Worm (Caenorhabditis elegans) whole organism, L1 larva: ENCODE results near the gene dnj-22.

Experiments used
- C04F5.9 ChIP-seq: sonication (generic microtip); optimal IDR thresholded peaks from 2 replicates; lab custom pipeline; 2016; ENCODE audit warnings: missing genetic modification characterization, missing compliant biosample characterization
- C16A3.4 ChIP-seq: fragments of 150-350 bp; optimal IDR thresholded peaks from 2 replicates; lab custom pipeline; 2014; ENCODE audit warnings: missing biosample characterization, missing genetic modification characterization
- C34B4.2 ChIP-seq: sonication (generic microtip); optimal IDR thresholded peaks from 2 replicates; lab custom pipeline; 2017; ENCODE audit warnings: mild to moderate bottlenecking, missing genetic modification characterization, missing compliant biosample characterization
- F16B12.6 ChIP-seq: fragments of 150-350 bp; optimal IDR thresholded peaks from 2 replicates; lab custom pipeline; 2014; ENCODE audit warnings: missing biosample characterization, missing genetic modification characterization
- alr-1 ChIP-seq: fragments of 200-800 bp; sonication (Bioruptor generic); optimal IDR thresholded peaks from 2 replicates; lab custom pipeline; 2018; ENCODE audit warnings: borderline replicate concordance, mild to moderate bottlenecking, missing genetic modification characterization, missing compliant biosample characterization
- aly-2 ChIP-seq: fragments of 150-350 bp; optimal IDR thresholded peaks from 2 replicates; lab custom pipeline; 2014; ENCODE audit warnings: missing biosample characterization, missing genetic modification characterization
- blmp-1 ChIP-seq: fragments of 150-350 bp; optimal IDR thresholded peaks from 2 replicates; lab custom pipeline; 2014; ENCODE audit warnings: missing biosample characterization, missing genetic modification characterization
- ceh-82 ChIP-seq, 3 experiments: fragments of 150-350 bp in 1 of 3; sonication (generic microtip) in 2 of 3; optimal IDR thresholded peaks; 2 replicates each; lab custom pipeline; 2014 to 2017; ENCODE audit warnings: missing biosample characterization in 3 of 3, missing genetic modification characterization in 3 of 3
- ceh-90 ChIP-seq: sonication (generic microtip); optimal IDR thresholded peaks from 2 replicates; lab custom pipeline; 2016; ENCODE audit warnings: missing genetic modification characterization, missing compliant biosample characterization
- ces-1 ChIP-seq: fragments of 150-350 bp; optimal IDR thresholded peaks from 2 replicates; lab custom pipeline; 2014; ENCODE audit warnings: missing biosample characterization, missing genetic modification reagents, missing genetic modification characterization
- dpl-1 ChIP-seq, 3 experiments: fragments of 150-350 bp in 2 of 3; sonication (generic microtip) in 1 of 3; optimal IDR thresholded peaks; 2 replicates each; lab custom pipeline; 2014 to 2017; ENCODE audit warnings: missing biosample characterization in 3 of 3, missing genetic modification characterization in 3 of 3, missing genetic modification reagents in 3 of 3
- dsc-1 ChIP-seq: sonication (generic microtip); optimal IDR thresholded peaks from 2 replicates; lab custom pipeline; 2016; ENCODE audit warnings: mild to moderate bottlenecking, missing genetic modification characterization, missing compliant biosample characterization
- egl-13 ChIP-seq: sonication (generic microtip); optimal IDR thresholded peaks from 2 replicates; lab custom pipeline; 2016; ENCODE audit warnings: missing genotype, missing genetic modification reagents, missing genetic modification characterization, missing compliant biosample characterization
- egl-27 ChIP-seq, 2 experiments: fragments of 150-350 bp in 1 of 2; sonication (generic microtip); optimal IDR thresholded peaks; 3 replicates each; lab custom pipeline; 2017 to 2018; ENCODE audit warnings: missing biosample characterization in 2 of 2, missing genetic modification characterization in 2 of 2, missing genetic modification reagents in 2 of 2
- elt-2 ChIP-seq: sonication (generic microtip); optimal IDR thresholded peaks from 2 replicates; lab custom pipeline; 2016; ENCODE audit warnings: missing genetic modification characterization, mild to moderate bottlenecking, inconsistent platforms, missing compliant biosample characterization, missing genetic modification reagents
- elt-3 ChIP-seq, 6 experiments: fragments of 150-350 bp in 1 of 6; sonication (generic microtip); optimal IDR thresholded peaks; 2 replicates each; lab custom pipeline; 2017 to 2018; ENCODE audit warnings: missing biosample characterization in 6 of 6, missing genetic modification characterization in 6 of 6, inconsistent platforms in 1 of 6
- fkh-10 ChIP-seq: sonication (generic microtip); optimal IDR thresholded peaks from 2 replicates; lab custom pipeline; 2017; ENCODE audit warnings: missing biosample characterization, missing genetic modification reagents, missing genetic modification characterization
- fkh-8 ChIP-seq: sonication (generic microtip); optimal IDR thresholded peaks from 2 replicates; lab custom pipeline; 2016; ENCODE audit warnings: mild to moderate bottlenecking, missing genetic modification characterization, missing compliant biosample characterization
- fos-1 ChIP-seq: fragments of 150-350 bp; optimal IDR thresholded peaks from 2 replicates; lab custom pipeline; 2014; ENCODE audit warnings: missing biosample characterization, missing genetic modification characterization
- grh-1 ChIP-seq: fragments of 200-800 bp; sonication (Bioruptor generic); IDR thresholded peaks from 2 replicates; pipeline ENCODE4 v1.3.6; 2022; ENCODE audit warnings: missing genetic modification reagents, missing genetic modification characterization, missing compliant biosample characterization
- hlh-4 ChIP-seq: sonication (generic microtip); optimal IDR thresholded peaks from 2 replicates; lab custom pipeline; 2016; ENCODE audit warnings: mild to moderate bottlenecking, missing genetic modification characterization, missing compliant biosample characterization
- irx-1 ChIP-seq: sonication (generic microtip); optimal IDR thresholded peaks from 2 replicates; lab custom pipeline; 2016; ENCODE audit warnings: missing genetic modification characterization, missing compliant biosample characterization
- isw-1 ChIP-seq: fragments of 200-800 bp; sonication (Bioruptor generic); IDR thresholded peaks from 2 replicates; pipeline ENCODE4 v1.3.6; 2022; ENCODE audit warnings: missing genetic modification characterization, missing compliant biosample characterization
- lin-13 ChIP-seq: fragments of 150-350 bp; optimal IDR thresholded peaks from 2 replicates; lab custom pipeline; 2014; ENCODE audit warnings: missing biosample characterization, missing genetic modification reagents, missing genetic modification characterization
- lin-14 ChIP-seq: fragments of 200-800 bp; sonication (Bioruptor generic); optimal IDR thresholded peaks from 2 replicates; lab custom pipeline; 2018; ENCODE audit warnings: mild to moderate bottlenecking, missing genetic modification characterization, moderate library complexity, missing compliant biosample characterization
- lin-15B ChIP-seq: fragments of 150-350 bp; sonication (generic microtip); optimal IDR thresholded peaks from 3 replicates; lab custom pipeline; 2014; ENCODE audit warnings: missing biosample characterization, missing genetic modification characterization
- lin-35 ChIP-seq, 2 experiments: fragments of 150-350 bp; optimal IDR thresholded peaks; 2 replicates each; lab custom pipeline; 2014; ENCODE audit warnings: missing biosample characterization in 2 of 2, missing genetic modification characterization in 2 of 2, missing genetic modification reagents in 2 of 2
- lir-3 ChIP-seq: sonication (generic microtip); optimal IDR thresholded peaks from 2 replicates; lab custom pipeline; 2016; ENCODE audit warnings: mild to moderate bottlenecking, missing genetic modification characterization, moderate library complexity, missing compliant biosample characterization; ENCODE audit not compliant: poor library complexity
- mab-9 ChIP-seq: fragments of 200-800 bp; sonication (Bioruptor generic); IDR thresholded peaks from 2 replicates; pipeline ENCODE4 v1.3.6; 2022; ENCODE audit warnings: missing genetic modification reagents, missing genetic modification characterization, missing compliant biosample characterization
- mep-1 ChIP-seq: fragments of 150-350 bp; optimal IDR thresholded peaks from 2 replicates; lab custom pipeline; 2014; ENCODE audit warnings: missing biosample characterization, missing genetic modification characterization
- nhr-11 ChIP-seq: fragments of 150-350 bp; optimal IDR thresholded peaks from 2 replicates; lab custom pipeline; 2014; ENCODE audit warnings: missing biosample characterization, missing genetic modification characterization
- nhr-12 ChIP-seq: sonication (generic microtip); optimal IDR thresholded peaks from 2 replicates; lab custom pipeline; 2017; ENCODE audit warnings: missing biosample characterization, missing genetic modification characterization
- nhr-20 ChIP-seq: sonication (generic microtip); optimal IDR thresholded peaks from 2 replicates; lab custom pipeline; 2016; ENCODE audit warnings: mild to moderate bottlenecking, missing genetic modification characterization, missing compliant biosample characterization
- nhr-237 ChIP-seq: fragments of 150-350 bp; optimal IDR thresholded peaks from 2 replicates; lab custom pipeline; 2014; ENCODE audit warnings: missing biosample characterization, missing genetic modification characterization
- nhr-71 ChIP-seq: sonication (generic microtip); optimal IDR thresholded peaks from 2 replicates; lab custom pipeline; 2016; ENCODE audit warnings: mild to moderate bottlenecking, missing genetic modification characterization, moderate library complexity, missing compliant biosample characterization
- nhr-76 ChIP-seq: sonication (generic microtip); optimal IDR thresholded peaks from 2 replicates; lab custom pipeline; 2017; ENCODE audit warnings: missing biosample characterization, missing genetic modification characterization
- nhr-77 ChIP-seq: fragments of 150-350 bp; optimal IDR thresholded peaks from 2 replicates; lab custom pipeline; 2014; ENCODE audit warnings: missing biosample characterization, missing genetic modification characterization
- nhr-85 ChIP-seq: sonication (generic microtip); peaks from one replicate; lab custom pipeline; 2016; ENCODE audit warnings: missing genetic modification characterization, inconsistent platforms, missing compliant biosample characterization
- nhr-90 ChIP-seq: sonication (generic microtip); optimal IDR thresholded peaks from 2 replicates; lab custom pipeline; 2016; ENCODE audit warnings: mild to moderate bottlenecking, missing genetic modification characterization, missing compliant biosample characterization; ENCODE audit not compliant: poor library complexity
- pax-3 ChIP-seq: fragments of 200-800 bp; sonication (Bioruptor generic); optimal IDR thresholded peaks from 2 replicates; lab custom pipeline; 2018; ENCODE audit warnings: mild to moderate bottlenecking, missing genetic modification characterization, moderate library complexity, missing compliant biosample characterization
- pqm-1 ChIP-seq: sonication (generic microtip); optimal IDR thresholded peaks from 3 replicates; lab custom pipeline; 2017; ENCODE audit warnings: missing biosample characterization, missing genetic modification characterization
- rnt-1 ChIP-seq: sonication (generic microtip); optimal IDR thresholded peaks from 2 replicates; lab custom pipeline; 2016; ENCODE audit warnings: mild to moderate bottlenecking, missing genetic modification characterization, moderate library complexity, missing compliant biosample characterization
- skn-1 ChIP-seq: fragments of 150-350 bp; optimal IDR thresholded peaks from 2 replicates; lab custom pipeline; 2014; ENCODE audit warnings: missing biosample characterization, missing genetic modification characterization
- snu-23 ChIP-seq: sonication (generic microtip); optimal IDR thresholded peaks from 2 replicates; lab custom pipeline; 2016; ENCODE audit warnings: missing genetic modification characterization, missing compliant biosample characterization
- sox-4 ChIP-seq: sonication (generic microtip); optimal IDR thresholded peaks from 2 replicates; lab custom pipeline; 2016; ENCODE audit warnings: missing genetic modification characterization, missing compliant biosample characterization
- tbx-2 ChIP-seq: sonication (generic microtip); optimal IDR thresholded peaks from 2 replicates; lab custom pipeline; 2016; ENCODE audit warnings: missing genetic modification characterization, missing compliant biosample characterization
- tlp-1 ChIP-seq: fragments of 150-350 bp; optimal IDR thresholded peaks from 2 replicates; lab custom pipeline; 2014; ENCODE audit warnings: missing biosample characterization, missing genetic modification characterization
- unc-130 ChIP-seq: fragments of 150-350 bp; optimal IDR thresholded peaks from 2 replicates; lab custom pipeline; 2017; ENCODE audit warnings: missing biosample characterization, missing genetic modification characterization, inconsistent platforms
- xbp-1 ChIP-seq: sonication (generic microtip); optimal IDR thresholded peaks from 2 replicates; lab custom pipeline; 2016; ENCODE audit warnings: missing genetic modification characterization, missing compliant biosample characterization
- zip-4 ChIP-seq: fragments of 200-800 bp; sonication (Bioruptor generic); optimal IDR thresholded peaks from 2 replicates; lab custom pipeline; 2018; ENCODE audit warnings: mild to moderate bottlenecking, missing genetic modification characterization, moderate library complexity, missing compliant biosample characterization
- ztf-11 ChIP-seq, 2 experiments: sonication (generic microtip); optimal IDR thresholded peaks; 2 replicates each; lab custom pipeline; 2016 to 2017; ENCODE audit warnings: missing genetic modification characterization in 2 of 2, missing biosample characterization in 1 of 2, missing compliant biosample characterization in 1 of 2

Gene dnj-22

DNA sequence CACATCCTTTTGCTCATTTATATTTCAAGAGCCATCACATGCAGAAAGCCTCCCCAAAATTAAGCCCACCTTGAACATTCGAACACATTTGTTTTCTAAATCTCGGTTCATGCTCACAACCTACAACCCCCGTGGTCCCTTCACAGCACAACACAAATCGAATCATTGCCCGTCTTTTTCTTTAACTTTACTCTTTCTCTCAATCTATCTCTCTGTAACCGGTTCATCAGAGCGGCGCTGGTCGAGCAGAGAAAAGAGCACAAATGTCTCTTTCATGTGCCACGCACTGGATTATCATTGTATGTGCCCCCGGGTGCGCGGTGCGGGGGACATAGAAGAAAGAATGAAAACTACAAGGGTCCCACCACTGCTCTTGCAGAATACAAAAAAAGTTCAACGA is 26.6 kb downstream of the dnj-22 start (continued):
- TF ChIP-seq C16A3.4 (tag; lab: Kevin White, UChicago) (no peak), fkh-10 (GFP tag; lab: Kevin White, UChicago) (peak; percentile 2), pax-3 (no peak), aly-2 (tag; lab: Kevin White, UChicago) (no peak), alr-1 (no peak), xbp-1 (tag; lab: Kevin White, UChicago) (no peak), nhr-90 (tag; lab: Kevin White, UChicago) (no peak), nhr-237 (no peak), rnt-1 (tag; lab: Kevin White, UChicago) (peak; percentile 6), lin-15B (tag; lab: Kevin White, UChicago) (no peak), mep-1 (peak; percentile 1), dsc-1 (tag; lab: Kevin White, UChicago) (peak; percentile 23), ztf-11 (tag; optimal IDR thresholded peaks at IDR 0.05; lab: Kevin White, UChicago) (no peak), fkh-8 (tag; lab: Kevin White, UChicago) (no peak)

DNA sequence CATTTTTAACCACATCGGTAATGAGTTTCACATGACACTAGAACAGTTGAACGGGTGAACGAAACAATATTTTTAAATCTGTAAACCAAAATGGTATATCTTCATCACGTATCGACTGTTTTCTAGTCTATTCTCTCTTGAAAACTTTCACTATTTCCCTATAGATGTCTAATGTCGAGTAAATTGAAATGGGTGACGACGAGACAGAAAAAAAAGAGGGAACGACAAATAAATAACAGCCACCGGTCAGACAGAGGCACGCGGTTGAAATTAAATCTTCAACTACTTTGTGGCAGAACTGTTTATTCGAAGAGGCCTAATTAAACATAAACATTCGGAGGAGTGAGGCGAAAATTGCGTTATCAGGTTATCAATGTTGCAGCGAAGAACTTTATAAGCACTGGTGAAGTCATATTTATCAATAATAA is 27.5 kb downstream of the dnj-22 start:
- no peak for TF ChIP-seq nhr-77 (tag; lab: Kevin White, UChicago)
- TF ChIP-seq dpl-1 (GFP tag; optimal IDR thresholded peaks at IDR 0.05; lab: Kevin White, UChicago), result no peak
- no peak for TF ChIP-seq sox-4 (tag; lab: Kevin White, UChicago)
- TF ChIP-seq fos-1, result no peak
- peak; percentile 32 for TF ChIP-seq nhr-20 (tag; lab: Kevin White, UChicago)
- TF ChIP-seq elt-3 (tag; optimal IDR thresholded peaks at IDR 0.05; lab: Kevin White, UChicago), result peak in 1 of 6 experiments; percentile 41
- peak; percentile 69 for TF ChIP-seq blmp-1 (tag; lab: Kevin White, UChicago)
- no peak for TF ChIP-seq nhr-12 (tag; lab: Kevin White, UChicago)
- no peak for TF ChIP-seq pqm-1 (tag; lab: Kevin White, UChicago)
- TF ChIP-seq tbx-2, result no peak
- no peak for TF ChIP-seq ztf-11 (tag; optimal IDR thresholded peaks at IDR 0.05; lab: Kevin White, UChicago)
- no peak for TF ChIP-seq lir-3 (tag; lab: Kevin White, UChicago)
- no peak for TF ChIP-seq isw-1 (GFP tag; lab: Robert Waterston, UW)
- TF ChIP-seq lin-35 (GFP tag; optimal IDR thresholded peaks at IDR 0.05; lab: Kevin White, UChicago), result peak in 1 of 2 experiments; percentile 36
- no peak for TF ChIP-seq C04F5.9 (tag; lab: Kevin White, UChicago)
- TF ChIP-seq nhr-85 (tag; lab: Kevin White, UChicago), result peak; percentile 6
- TF ChIP-seq pax-3, result no peak
- peak; percentile 20 for TF ChIP-seq nhr-71 (tag; lab: Kevin White, UChicago)
- TF ChIP-seq nhr-76 (tag; lab: Kevin White, UChicago), result no peak
- TF ChIP-seq fkh-8 (tag; lab: Kevin White, UChicago), result no peak
- TF ChIP-seq lin-13 (GFP tag; lab: Kevin White, UChicago), result no peak
- no peak for TF ChIP-seq grh-1 (GFP tag; lab: Robert Waterston, UW)
- TF ChIP-seq C34B4.2 (tag; lab: Kevin White, UChicago), result no peak
- TF ChIP-seq ceh-82 (tag; optimal IDR thresholded peaks at IDR 0.05; lab: Kevin White, UChicago), result no peak
- no peak for TF ChIP-seq zip-4 (GFP tag; lab: Kevin White, UChicago)
- peak; percentile 78 for TF ChIP-seq lin-14 (GFP tag; lab: Kevin White, UChicago)
- no peak for TF ChIP-seq ceh-90 (tag; lab: Kevin White, UChicago)
- no peak for TF ChIP-seq F16B12.6 (tag; lab: Kevin White, UChicago)
- no peak for TF ChIP-seq ces-1 (GFP tag; lab: Kevin White, UChicago)
- TF ChIP-seq egl-13, result no peak
- TF ChIP-seq mab-9, result no peak
- TF ChIP-seq snu-23 (GFP tag; lab: Kevin White, UChicago), result peak; percentile 26
- TF ChIP-seq tlp-1 (tag; lab: Kevin White, UChicago), result no peak
- peak; percentile 66 for TF ChIP-seq elt-2 (tag; lab: Kevin White, UChicago)
- no peak for TF ChIP-seq nhr-11 (tag; lab: Kevin White, UChicago)
- no peak for TF ChIP-seq irx-1 (tag; lab: Kevin White, UChicago)
- no peak for TF ChIP-seq hlh-4 (tag; lab: Kevin White, UChicago)
- TF ChIP-seq mep-1, result peak; percentile 42
- no peak for TF ChIP-seq egl-27 (tag; optimal IDR thresholded peaks at IDR 0.05; lab: Kevin White, UChicago)
- TF ChIP-seq unc-130 (tag; lab: Kevin White, UChicago), result no peak
- no peak for TF ChIP-seq skn-1 (tag; lab: Kevin White, UChicago)
